Worm (Caenorhabditis elegans) whole organism, dauer: ENCODE measurements around the gene pha-1.
"Not testable (repeated sequence)": the region's sequence is repeated elsewhere in the genome, so short reads cannot be mapped to it uniquely, and the experiment has no call there.

Experiments used
- unc-62 ChIP-seq: sonication (generic microtip); optimal IDR thresholded peaks from 2 replicates; lab custom pipeline; 2017; ENCODE audit warnings: missing biosample characterization, missing genetic modification reagents, missing genetic modification characterization

Gene pha-1

ce11 chrIII:11131475-11131874 lies at the start of gene pha-1:
pha-1 (plus strand) TSS chrIII:11131775.
- not testable (repeated sequence) for TF ChIP-seq unc-62 (GFP tag; lab: Kevin White, UChicago)

ce11 chrIII:11082604-11083003 lies 49.0 kb upstream of the pha-1 start:
- no peak for TF ChIP-seq unc-62 (GFP tag; lab: Kevin White, UChicago)

- TF ChIP-seq unc-62 (GFP tag; lab: Kevin White, UChicago) = no peak
Observed at ce11 chrIII:11083993-11084392, 47.6 kb upstream of the pha-1 start.

- TF ChIP-seq unc-62 (GFP tag; lab: Kevin White, UChicago) = no peak
Observed at ce11 chrIII:11087442-11087841, 44.1 kb upstream of the pha-1 start.

- no peak for TF ChIP-seq unc-62 (GFP tag; lab: Kevin White, UChicago)
Observed at ce11 chrIII:11088187-11088586, 43.4 kb upstream of the pha-1 start, which contains the start of gene W09D6.5. W09D6.5 (plus strand) TSS chrIII:11088487.

- no peak for TF ChIP-seq unc-62 (GFP tag; lab: Kevin White, UChicago)
Observed at ce11 chrIII:11090112-11090648, 41.4 kb upstream of the pha-1 start.

- no peak for TF ChIP-seq unc-62 (GFP tag; lab: Kevin White, UChicago)
Observed at ce11 chrIII:11090870-11091386, 40.6 kb upstream of the pha-1 start.

ce11 chrIII:11091651-11092278 lies 39.8 kb upstream of the pha-1 start:
- no peak for TF ChIP-seq unc-62 (GFP tag; lab: Kevin White, UChicago)

- TF ChIP-seq unc-62 (GFP tag; lab: Kevin White, UChicago) = no peak
Observed at ce11 chrIII:11093489-11093888, 38.1 kb upstream of the pha-1 start.

- TF ChIP-seq unc-62 (GFP tag; lab: Kevin White, UChicago) = no peak
Observed at ce11 chrIII:11095687-11096086, 35.9 kb upstream of the pha-1 start.

- no peak for TF ChIP-seq unc-62 (GFP tag; lab: Kevin White, UChicago)
Observed at ce11 chrIII:11099864-11100263, 31.7 kb upstream of the pha-1 start, which contains the start of gene hmt-1. hmt-1 (minus strand) TSS chrIII:11099964.

ce11 chrIII:11101246-11101645 lies 30.3 kb upstream of the pha-1 start:
- TF ChIP-seq unc-62 (GFP tag; lab: Kevin White, UChicago) = no peak

ce11 chrIII:11107327-11107726 lies 24.2 kb upstream of the pha-1 start:
- TF ChIP-seq unc-62 (GFP tag; lab: Kevin White, UChicago) = no peak

- TF ChIP-seq unc-62 (GFP tag; lab: Kevin White, UChicago) = no peak
Observed at ce11 chrIII:11110756-11111155, 20.8 kb upstream of the pha-1 start.

- no peak for TF ChIP-seq unc-62 (GFP tag; lab: Kevin White, UChicago)
Observed at ce11 chrIII:11112718-11113117, 18.9 kb upstream of the pha-1 start.

ce11 chrIII:11113845-11114244 lies 17.7 kb upstream of the pha-1 start:
- no peak for TF ChIP-seq unc-62 (GFP tag; lab: Kevin White, UChicago)

ce11 chrIII:11115956-11116355 lies 15.6 kb upstream of the pha-1 start:
- no peak for TF ChIP-seq unc-62 (GFP tag; lab: Kevin White, UChicago)
